Fruit fly (Drosophila melanogaster) whole organism, embryonic: ENCODE data around the gene CG7294.
A peak's percentile ranks its signal among the peaks of the same experiment; 100 is the strongest.

ENCODE experiments used
- CG10959 ChIP-seq: fragments of 200-800 bp; sonication (Bioruptor generic); IDR thresholded peaks from 2 replicates; pipeline ENCODE4 v1.3.6; 2022; ENCODE audit warnings: missing biosample characterization, missing genetic modification characterization
- CG11456 ChIP-seq: fragments of 200-800 bp; sonication (Bioruptor generic); IDR thresholded peaks from 3 replicates; pipeline ENCODE4 v1.3.6; 2022; ENCODE audit warnings: missing biosample characterization, missing genetic modification characterization
- CG12071 ChIP-seq: fragments of 200-800 bp; sonication (Bioruptor generic); optimal IDR thresholded peaks from 3 replicates; lab custom pipeline; 2018; ENCODE audit warnings: missing biosample characterization, mild to moderate bottlenecking, missing genetic modification characterization
- CG14050 ChIP-seq: fragments of 200-800 bp; sonication (Bioruptor generic); IDR thresholded peaks from 3 replicates; pipeline ENCODE4 v1.3.6; 2022; ENCODE audit warnings: missing biosample characterization, missing genetic modification characterization
- CG16779 ChIP-seq: fragments of 200-800 bp; sonication (Bioruptor generic); IDR thresholded peaks from 2 replicates; pipeline ENCODE4 v1.3.6; 2022; ENCODE audit warnings: missing biosample characterization, missing genetic modification characterization
- CG31441 ChIP-seq: fragments of 200-800 bp; sonication (Bioruptor generic); IDR thresholded peaks from 2 replicates; pipeline ENCODE4 v1.3.6; 2022; ENCODE audit warnings: missing biosample characterization, missing genetic modification characterization
- CG3995 ChIP-seq: fragments of 200-800 bp; sonication (Bioruptor generic); optimal IDR thresholded peaks from 3 replicates; lab custom pipeline; 2016; ENCODE audit warnings: missing biosample characterization, missing genetic modification characterization
- CG4617 ChIP-seq: fragments of 200-800 bp; sonication (Bioruptor generic); optimal IDR thresholded peaks from 3 replicates; lab custom pipeline; 2016; ENCODE audit warnings: missing biosample characterization, missing genetic modification characterization, borderline replicate concordance
- CG7556 ChIP-seq: fragments of 200-800 bp; sonication (Bioruptor generic); optimal IDR thresholded peaks from 2 replicates; lab custom pipeline; 2017; ENCODE audit warnings: missing biosample characterization, mild to moderate bottlenecking, missing genetic modification characterization
- CG7786 ChIP-seq: fragments of 200-800 bp; sonication (Bioruptor generic); optimal IDR thresholded peaks from 2 replicates; lab custom pipeline; 2016; ENCODE audit warnings: missing biosample characterization, missing genetic modification characterization
- CG7963 ChIP-seq: fragments of 200-800 bp; sonication (Bioruptor generic); IDR thresholded peaks from 3 replicates; pipeline ENCODE4 v1.3.6; 2022; ENCODE audit warnings: missing biosample characterization, missing genetic modification characterization; ENCODE audit not compliant: partially characterized antibody
- CG8290 ChIP-seq, 3 experiments: fragments of 200-800 bp; sonication (Bioruptor generic); optimal IDR thresholded peaks; 2 replicates each; lab custom pipeline; 2016 to 2019; ENCODE audit warnings: missing biosample characterization in 3 of 3, missing genetic modification characterization in 3 of 3, mild to moderate bottlenecking in 2 of 3, moderate library complexity in 1 of 3
- CG9876 ChIP-seq: fragments of 200-800 bp; sonication (Bioruptor generic); optimal IDR thresholded peaks from 2 replicates; lab custom pipeline; 2016; ENCODE audit warnings: missing biosample characterization, missing genetic modification characterization
- Deaf1 ChIP-seq: fragments of 200-800 bp; optimal IDR thresholded peaks from 3 replicates; lab custom pipeline; 2019; ENCODE audit warnings: missing biosample characterization, mild to moderate bottlenecking, missing genetic modification characterization, moderate library complexity
- Dek ChIP-seq: fragments of 200-800 bp; sonication (Bioruptor generic); optimal IDR thresholded peaks from 3 replicates; lab custom pipeline; 2019; ENCODE audit warnings: missing biosample characterization, mild to moderate bottlenecking, missing genetic modification characterization, moderate library complexity
- Elba2 ChIP-seq: fragments of 200-800 bp; sonication (Bioruptor generic); optimal IDR thresholded peaks from 3 replicates; lab custom pipeline; 2016; ENCODE audit warnings: missing biosample characterization, missing genetic modification characterization
- Fer1 ChIP-seq: fragments of 200-800 bp; sonication (Bioruptor generic); optimal IDR thresholded peaks from 2 replicates; lab custom pipeline; 2017; ENCODE audit warnings: missing biosample characterization, mild to moderate bottlenecking, missing genetic modification characterization
- Gug ChIP-seq: fragments of 200-800 bp; sonication (Bioruptor generic); IDR thresholded peaks from 4 replicates; pipeline ENCODE4 v1.3.6; 2022; ENCODE audit warnings: missing biosample characterization, missing genetic modification characterization
- HHEX ChIP-seq: fragments of 200-800 bp; sonication (Bioruptor generic); optimal IDR thresholded peaks from 3 replicates; lab custom pipeline; 2017; ENCODE audit warnings: missing biosample characterization, mild to moderate bottlenecking, missing genetic modification characterization, missing genetic modification reagents
- HmgD ChIP-seq: fragments of 200-800 bp; sonication (Bioruptor generic); optimal IDR thresholded peaks from 3 replicates; lab custom pipeline; 2016; ENCODE audit warnings: missing biosample characterization, missing genetic modification characterization
- Hmr ChIP-seq: fragments of 200-800 bp; sonication (Bioruptor generic); optimal IDR thresholded peaks from 3 replicates; lab custom pipeline; 2017; ENCODE audit warnings: mild to moderate bottlenecking, missing biosample characterization, missing genetic modification reagents, missing genetic modification characterization
- Lhr ChIP-seq: fragments of 200-800 bp; sonication (Bioruptor generic); optimal IDR thresholded peaks from 3 replicates; lab custom pipeline; 2017; ENCODE audit warnings: mild to moderate bottlenecking, missing biosample characterization, missing genetic modification reagents, missing genetic modification characterization
- amos ChIP-seq: fragments of 200-800 bp; sonication (Bioruptor generic); IDR thresholded peaks from 2 replicates; pipeline ENCODE4 v1.3.6; 2022; ENCODE audit warnings: missing biosample characterization, missing genetic modification characterization; ENCODE audit not compliant: partially characterized antibody
- btn ChIP-seq: fragments of 200-800 bp; sonication (Bioruptor generic); optimal IDR thresholded peaks from 2 replicates; lab custom pipeline; 2016; ENCODE audit warnings: missing biosample characterization, missing genetic modification characterization
- cg ChIP-seq: fragments of 200-800 bp; sonication (Bioruptor generic); optimal IDR thresholded peaks from 3 replicates; lab custom pipeline; 2019; ENCODE audit warnings: missing biosample characterization, mild to moderate bottlenecking, missing genetic modification characterization, moderate library complexity
- chn ChIP-seq: fragments of 200-800 bp; sonication (Bioruptor generic); optimal IDR thresholded peaks from 2 replicates; lab custom pipeline; 2016; ENCODE audit warnings: missing biosample characterization, missing genetic modification characterization
- emc ChIP-seq: fragments of 200-800 bp; sonication (Bioruptor generic); optimal IDR thresholded peaks from 2 replicates; lab custom pipeline; 2016; ENCODE audit warnings: missing biosample characterization, missing genetic modification characterization
- fru ChIP-seq: fragments of >200 bp; optimal IDR thresholded peaks from 2 replicates; lab custom pipeline; 2017
- ham ChIP-seq: fragments of 200-800 bp; sonication (Bioruptor generic); IDR thresholded peaks from 2 replicates; pipeline ENCODE4 v1.3.6; 2022; ENCODE audit warnings: missing biosample characterization, missing genetic modification characterization
- hb ChIP-seq: fragments of 200-800 bp; sonication (Bioruptor generic); IDR thresholded peaks from 3 replicates; pipeline ENCODE4 v1.3.6; 2022; ENCODE audit warnings: missing biosample characterization, missing genetic modification characterization; ENCODE audit not compliant: partially characterized antibody
- insv ChIP-seq, 2 experiments: fragments of 200-800 bp; sonication (Bioruptor generic); optimal IDR thresholded peaks; 3 replicates each; lab custom pipeline; 2016 to 2018; ENCODE audit warnings: missing biosample characterization in 2 of 2, missing genetic modification characterization in 2 of 2
- stwl ChIP-seq: fragments of 200-800 bp; sonication (Bioruptor generic); optimal IDR thresholded peaks from 3 replicates; lab custom pipeline; 2018; ENCODE audit warnings: missing biosample characterization, mild to moderate bottlenecking, missing genetic modification characterization, moderate library complexity
- tna ChIP-seq: fragments of 200-800 bp; sonication (Bioruptor generic); IDR thresholded peaks from 2 replicates; pipeline ENCODE4 v1.3.6; 2022; ENCODE audit warnings: missing biosample characterization, missing genetic modification characterization; ENCODE audit not compliant: partially characterized antibody
- z ChIP-seq: fragments of 200-800 bp; sonication (Bioruptor generic); IDR thresholded peaks from 3 replicates; pipeline ENCODE4 v1.3.6; 2022; ENCODE audit warnings: missing biosample characterization, missing genetic modification characterization
- zen ChIP-seq: fragments of 200-800 bp; sonication (Bioruptor generic); optimal IDR thresholded peaks from 3 replicates; lab custom pipeline; 2018; ENCODE audit warnings: missing biosample characterization, mild to moderate bottlenecking, missing genetic modification characterization, moderate library complexity

CG7294 gene

DNA sequence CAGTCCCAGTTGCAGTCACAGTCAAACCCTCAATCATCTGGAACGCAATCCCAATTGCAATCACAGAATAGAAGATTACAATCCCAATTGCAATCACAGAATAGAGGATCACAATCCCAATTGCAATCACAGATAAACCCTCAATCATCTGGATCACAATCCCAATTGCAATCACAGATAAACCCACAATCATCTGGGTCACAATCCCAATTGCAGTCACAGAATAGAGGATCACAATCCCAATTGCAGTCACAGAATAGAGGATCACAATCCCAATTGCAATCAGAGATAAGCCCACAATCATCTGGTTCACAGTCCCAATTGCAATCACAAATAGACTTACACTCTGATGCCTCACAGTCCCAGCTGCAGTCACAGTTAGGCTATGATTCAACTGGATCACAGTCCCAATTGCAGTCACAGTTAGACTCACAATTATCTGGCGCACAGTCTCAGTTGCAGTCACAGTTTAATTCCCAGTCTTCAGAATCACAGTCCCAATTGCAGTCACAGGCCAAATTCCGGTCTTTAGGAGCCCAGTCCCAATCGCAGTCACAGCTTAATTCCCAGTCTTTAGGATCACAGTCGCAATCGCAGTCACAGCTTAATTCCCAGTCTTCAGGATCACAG, 41.2 kb downstream of the CG7294 start:
- TF ChIP-seq Elba2 (GFP tag; lab: Kevin White, UChicago) (peak; percentile 99), btn (GFP tag; lab: Kevin White, UChicago) (no peak), CG3995 (peak; percentile 75), zen (tag; lab: Kevin White, UChicago) (peak; percentile 41), insv (GFP tag; optimal IDR thresholded peaks at IDR 0.05; lab: Kevin White, UChicago) (peak in 1 of 2 experiments; percentile 91), CG31441 (0 out of 2 replicates have a peak, but pooled peaks have one; percentile 48), tna (GFP tag; lab: Robert Waterston, UW) (no peak), CG9876 (no peak), Lhr (GFP tag; lab: Kevin White, UChicago) (no peak)

DNA sequence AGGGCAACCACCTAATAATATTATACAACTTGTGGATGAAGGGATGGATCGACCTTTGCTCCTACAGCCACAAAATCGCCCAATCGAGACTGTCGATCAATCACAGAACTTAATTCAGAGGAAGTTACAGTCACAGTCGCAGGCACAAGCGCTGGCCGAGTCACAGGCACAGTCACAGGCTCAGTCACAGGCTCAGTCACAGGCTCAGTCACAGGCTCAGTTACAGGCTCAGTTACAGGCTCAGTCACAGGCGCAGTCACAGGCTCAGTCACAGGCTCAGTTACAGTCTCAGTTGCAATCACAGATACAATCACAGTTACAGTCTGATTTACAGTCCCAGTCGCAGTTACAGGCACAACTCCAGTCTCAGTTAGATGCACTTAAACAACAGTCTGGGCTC, 42.3 kb downstream of the CG7294 start:
- TF ChIP-seq CG7963 (GFP tag; lab: Robert Waterston, UW) (no peak), Elba2 (GFP tag; lab: Kevin White, UChicago) (peak; percentile 52), HmgD (GFP tag; lab: Kevin White, UChicago) (no peak), CG3995 (peak; percentile 80), stwl (tag; lab: Kevin White, UChicago) (peak; percentile 6), cg (GFP tag; lab: Kevin White, UChicago) (no peak), z (GFP tag; lab: Robert Waterston, UW) (no peak), CG10959 (0 out of 2 replicates have a peak, but pooled peaks have one; percentile 13), insv (GFP tag; optimal IDR thresholded peaks at IDR 0.05; lab: Kevin White, UChicago) (peak in 1 of 2 experiments; percentile 77), CG8290 (GFP tag; optimal IDR thresholded peaks at IDR 0.05; lab: Kevin White, UChicago) (no peak), CG8290 (tag; optimal IDR thresholded peaks at IDR 0.05; lab: Kevin White, UChicago) (no peak), CG31441 (peak; percentile 59; the same call in 1 of the 2 replicates)
- TF ChIP-seq, all 482 proteins: peak for 6

DNA sequence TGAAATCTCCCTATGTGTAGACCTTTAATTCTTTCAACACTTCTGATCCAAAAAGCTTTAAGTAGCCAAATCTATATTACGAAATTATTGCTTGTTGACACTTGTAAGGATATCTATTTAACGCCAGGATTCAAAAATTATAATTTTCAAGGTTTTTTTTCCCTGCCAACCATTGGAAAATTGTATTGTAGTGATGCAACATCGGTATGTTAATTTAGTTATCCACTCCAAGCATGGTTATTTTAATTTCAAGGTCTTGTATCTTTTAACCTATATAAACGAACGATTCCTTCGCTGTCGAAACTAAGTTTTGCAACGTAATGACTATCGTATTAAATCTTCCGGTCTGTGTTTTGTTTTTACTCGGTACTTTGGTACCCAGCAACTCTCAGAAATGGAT, 43.0 kb downstream of the CG7294 start, which contains the start of gene CG17097:
Gene CG17097, plus strand, starts transcription at position 301 of the 400 bp plus-strand sequence.
- TF ChIP-seq CG12071 (GFP tag; lab: Kevin White, UChicago), result no peak
- no peak for TF ChIP-seq Deaf1
- TF ChIP-seq CG7786 (GFP tag; lab: Kevin White, UChicago), result no peak
- TF ChIP-seq emc (GFP tag; lab: Kevin White, UChicago), result no peak
- no peak for TF ChIP-seq Hmr (GFP tag; lab: Kevin White, UChicago)
- no peak for TF ChIP-seq CG4617 (GFP tag; lab: Kevin White, UChicago)
- TF ChIP-seq CG14050 (GFP tag; lab: Robert Waterston, UW), result no peak
- TF ChIP-seq ham (GFP tag; lab: Robert Waterston, UW), result no peak
- TF ChIP-seq Fer1 (GFP tag; lab: Kevin White, UChicago), result no peak
- TF ChIP-seq CG7556 (GFP tag; lab: Kevin White, UChicago), result no peak
- TF ChIP-seq amos (GFP tag; lab: Robert Waterston, UW), result no peak
- TF ChIP-seq CG11456, result no peak
- no peak for TF ChIP-seq Dek (tag; lab: Kevin White, UChicago)
- no peak for TF ChIP-seq HHEX
- TF ChIP-seq fru (lab: Kevin White, UChicago), result no peak
- TF ChIP-seq hb (GFP tag; lab: Robert Waterston, UW), result no peak
- TF ChIP-seq CG16779, result no peak
- TF ChIP-seq chn (GFP tag; lab: Kevin White, UChicago), result no peak
- no peak for TF ChIP-seq Gug
